Worm (Caenorhabditis elegans) whole organism, young adult: ENCODE results near the gene znf-598.

Experiments used
- B0035.1 ChIP-seq: sonication (generic microtip); optimal IDR thresholded peaks from 2 replicates; lab custom pipeline; 2016; ENCODE audit warnings: missing genetic modification characterization, mild to moderate bottlenecking, missing compliant biosample characterization, missing genotype, missing genetic modification reagents
- F23B12.7 ChIP-seq: sonication (generic microtip); optimal IDR thresholded peaks from 2 replicates; lab custom pipeline; 2017; ENCODE audit warnings: missing genetic modification characterization, mild to moderate bottlenecking, missing compliant biosample characterization, antibody characterized with exemption, moderate library complexity; ENCODE audit not compliant: insufficient read depth
- F52B5.7 ChIP-seq: sonication (generic microtip); optimal IDR thresholded peaks from 2 replicates; lab custom pipeline; 2016; ENCODE audit warnings: mild to moderate bottlenecking, missing genetic modification characterization, missing compliant biosample characterization
- F57C9.4 ChIP-seq: sonication (generic microtip); optimal IDR thresholded peaks from 2 replicates; lab custom pipeline; 2017; ENCODE audit warnings: mild to moderate bottlenecking, missing genetic modification characterization, missing compliant biosample characterization
- K12H6.12 ChIP-seq: fragments of 200-800 bp; sonication (Bioruptor generic); optimal IDR thresholded peaks from 2 replicates; lab custom pipeline; 2018; ENCODE audit warnings: mild to moderate bottlenecking, missing genetic modification characterization, missing compliant biosample characterization
- Y53G8AR.9 ChIP-seq: fragments of 200-800 bp; sonication (Bioruptor generic); conservative IDR thresholded peaks from 2 replicates; pipeline ENCODE4 v1.3.6; 2022; ENCODE audit warnings: missing genetic modification reagents, missing genetic modification characterization, missing compliant biosample characterization
- Y56A3A.18 ChIP-seq: fragments of 200-800 bp; sonication (Bioruptor generic); IDR thresholded peaks from 2 replicates; pipeline ENCODE4 v1.3.6; 2022; ENCODE audit warnings: missing genetic modification reagents, missing genetic modification characterization, missing compliant biosample characterization
- ZK185.1 ChIP-seq: sonication (generic microtip); optimal IDR thresholded peaks from 2 replicates; lab custom pipeline; 2016; ENCODE audit warnings: mild to moderate bottlenecking, missing genetic modification characterization, missing compliant biosample characterization; ENCODE audit not compliant: poor library complexity, severe bottlenecking
- akir-1 ChIP-seq: fragments of 200-800 bp; sonication (Bioruptor generic); optimal IDR thresholded peaks from 2 replicates; lab custom pipeline; 2018; ENCODE audit warnings: mild to moderate bottlenecking, missing genetic modification characterization, moderate library complexity, missing compliant biosample characterization
- attf-5 ChIP-seq: fragments of 200-800 bp; sonication (Bioruptor generic); optimal IDR thresholded peaks from 2 replicates; lab custom pipeline; 2018; ENCODE audit warnings: mild to moderate bottlenecking, missing genetic modification characterization, missing compliant biosample characterization
- bed-1 ChIP-seq: fragments of 200-800 bp; sonication (Bioruptor generic); IDR thresholded peaks from 2 replicates; pipeline ENCODE4 v1.3.6; 2022; ENCODE audit warnings: missing genetic modification reagents, missing genetic modification characterization, missing compliant biosample characterization
- ceh-27 ChIP-seq: fragments of 200-800 bp; sonication (Bioruptor generic); optimal IDR thresholded peaks from 2 replicates; lab custom pipeline; 2018; ENCODE audit warnings: mild to moderate bottlenecking, missing genetic modification characterization, moderate library complexity, missing compliant biosample characterization
- ceh-40 ChIP-seq: fragments of 200-800 bp; sonication (Bioruptor generic); IDR thresholded peaks from 2 replicates; pipeline ENCODE4 v1.3.6; 2022; ENCODE audit warnings: missing genetic modification characterization, missing compliant biosample characterization
- die-1 ChIP-seq: sonication (generic microtip); optimal IDR thresholded peaks from 2 replicates; lab custom pipeline; 2016; ENCODE audit warnings: missing genotype, mild to moderate bottlenecking, missing genetic modification characterization, missing compliant biosample characterization
- dox-1 ChIP-seq: fragments of 200-800 bp; sonication (Bioruptor generic); IDR thresholded peaks from 2 replicates; pipeline ENCODE4 v1.3.6; 2022; ENCODE audit warnings: missing genetic modification reagents, missing genetic modification characterization, missing compliant biosample characterization
- egl-18 ChIP-seq: fragments of 200-800 bp; sonication (Bioruptor generic); IDR thresholded peaks from 2 replicates; pipeline ENCODE4 v1.3.6; 2022; ENCODE audit warnings: missing genetic modification reagents, missing genetic modification characterization, missing compliant biosample characterization
- egrh-3 ChIP-seq: fragments of 200-800 bp; sonication (Bioruptor generic); IDR thresholded peaks from 2 replicates; pipeline ENCODE4 v1.3.6; 2022; ENCODE audit warnings: missing genetic modification reagents, missing genetic modification characterization, missing compliant biosample characterization
- ekl-4 ChIP-seq: fragments of 200-800 bp; sonication (Bioruptor generic); IDR thresholded peaks from 2 replicates; pipeline ENCODE4 v1.3.6; 2022; ENCODE audit warnings: missing genetic modification reagents, missing genetic modification characterization, missing compliant biosample characterization
- ets-4 ChIP-seq: fragments of 200-800 bp; sonication (Bioruptor generic); optimal IDR thresholded peaks from 2 replicates; lab custom pipeline; 2018; ENCODE audit warnings: mild to moderate bottlenecking, missing genetic modification characterization, missing compliant biosample characterization
- gei-17 ChIP-seq: fragments of 200-800 bp; sonication (Bioruptor generic); optimal IDR thresholded peaks from 2 replicates; lab custom pipeline; 2018; ENCODE audit warnings: mild to moderate bottlenecking, missing genetic modification characterization, missing compliant biosample characterization
- hlh-12 ChIP-seq: sonication (generic microtip); optimal IDR thresholded peaks from 2 replicates; lab custom pipeline; 2016; ENCODE audit warnings: missing genetic modification characterization, missing compliant biosample characterization
- hlh-26 ChIP-seq: fragments of 200-800 bp; sonication (Bioruptor generic); conservative IDR thresholded peaks from 2 replicates; pipeline ENCODE4 v1.3.6; 2022; ENCODE audit warnings: missing genetic modification reagents, missing genetic modification characterization, missing compliant biosample characterization
- hmg-1.2 ChIP-seq: fragments of 200-800 bp; sonication (Bioruptor generic); IDR thresholded peaks from 2 replicates; pipeline ENCODE4 v1.3.6; 2022; ENCODE audit warnings: missing genetic modification reagents, missing genetic modification characterization, missing compliant biosample characterization
- hmg-20 ChIP-seq: fragments of 200-800 bp; sonication (Bioruptor generic); IDR thresholded peaks from 2 replicates; pipeline ENCODE4 v1.3.6; 2022; ENCODE audit warnings: missing genetic modification reagents, missing genetic modification characterization, missing compliant biosample characterization
- lag-1 ChIP-seq: fragments of 200-800 bp; sonication (Bioruptor generic); IDR thresholded peaks from 2 replicates; pipeline ENCODE4 v1.3.6; 2022; ENCODE audit warnings: missing genetic modification reagents, missing genetic modification characterization, missing compliant biosample characterization
- lin-26 ChIP-seq: fragments of 200-800 bp; sonication (Bioruptor generic); IDR thresholded peaks from 2 replicates; pipeline ENCODE4 v1.3.6; 2022; ENCODE audit warnings: missing genetic modification reagents, missing genetic modification characterization, missing compliant biosample characterization
- lir-1 ChIP-seq: fragments of 200-800 bp; sonication (Bioruptor generic); conservative IDR thresholded peaks from 2 replicates; pipeline ENCODE4 v1.3.6; 2022; ENCODE audit warnings: missing genetic modification reagents, missing genetic modification characterization, missing compliant biosample characterization
- lsl-1 ChIP-seq: fragments of 200-800 bp; sonication (Bioruptor generic); optimal IDR thresholded peaks from 2 replicates; lab custom pipeline; 2018; ENCODE audit warnings: mild to moderate bottlenecking, missing genetic modification characterization, moderate library complexity, missing compliant biosample characterization
- madf-6 ChIP-seq: fragments of 200-800 bp; sonication (Bioruptor generic); IDR thresholded peaks from 2 replicates; pipeline ENCODE4 v1.3.6; 2022; ENCODE audit warnings: missing genetic modification reagents, missing genetic modification characterization, missing compliant biosample characterization
- madf-8 ChIP-seq: fragments of 200-800 bp; sonication (Bioruptor generic); conservative IDR thresholded peaks from 2 replicates; pipeline ENCODE4 v1.3.6; 2022; ENCODE audit warnings: missing genetic modification reagents, missing genetic modification characterization, missing compliant biosample characterization
- mcd-1 ChIP-seq: fragments of 200-800 bp; sonication (Bioruptor generic); IDR thresholded peaks from 2 replicates; pipeline ENCODE4 v1.3.6; 2022; ENCODE audit warnings: missing genetic modification reagents, missing genetic modification characterization, missing compliant biosample characterization
- nfya-2 ChIP-seq: fragments of 200-800 bp; sonication (Bioruptor generic); IDR thresholded peaks from 2 replicates; pipeline ENCODE4 v1.3.6; 2022; ENCODE audit warnings: missing genetic modification reagents, missing genetic modification characterization, missing compliant biosample characterization
- nfyb-1 ChIP-seq: fragments of 200-800 bp; sonication (Bioruptor generic); IDR thresholded peaks from 2 replicates; pipeline ENCODE4 v1.3.6; 2022; ENCODE audit warnings: missing genetic modification reagents, missing genetic modification characterization, missing compliant biosample characterization
- nhr-179 ChIP-seq: sonication (generic microtip); optimal IDR thresholded peaks from 2 replicates; lab custom pipeline; 2016; ENCODE audit warnings: mild to moderate bottlenecking, missing genetic modification characterization, missing compliant biosample characterization
- nhr-80 ChIP-seq: sonication (generic microtip); optimal IDR thresholded peaks from 2 replicates; lab custom pipeline; 2016; ENCODE audit warnings: missing genetic modification characterization, missing compliant biosample characterization
- nhr-90 ChIP-seq: sonication (generic microtip); optimal IDR thresholded peaks from 2 replicates; lab custom pipeline; 2016; ENCODE audit warnings: missing genotype, mild to moderate bottlenecking, missing genetic modification characterization, missing compliant biosample characterization
- pbrm-1 ChIP-seq: fragments of 200-800 bp; sonication (Bioruptor generic); IDR thresholded peaks from 2 replicates; pipeline ENCODE4 v1.3.6; 2022; ENCODE audit warnings: missing genetic modification reagents, missing genetic modification characterization, missing compliant biosample characterization
- sdz-38 ChIP-seq: sonication (generic microtip); optimal IDR thresholded peaks from 2 replicates; lab custom pipeline; 2016; ENCODE audit warnings: missing genotype, missing genetic modification characterization, missing compliant biosample characterization
- snpc-1.3 ChIP-seq: sonication (generic microtip); optimal IDR thresholded peaks from 2 replicates; lab custom pipeline; 2017; ENCODE audit warnings: missing genetic modification characterization, mild to moderate bottlenecking, missing compliant biosample characterization, antibody characterized with exemption, moderate library complexity, missing genotype, missing genetic modification reagents; ENCODE audit not compliant: insufficient read depth
- tbp1 ChIP-seq: fragments of 200-800 bp; sonication (Bioruptor generic); optimal IDR thresholded peaks from 2 replicates; lab custom pipeline; 2018; ENCODE audit warnings: mild to moderate bottlenecking, missing genetic modification characterization, missing compliant biosample characterization
- xnd-1 ChIP-seq: sonication (generic microtip); optimal IDR thresholded peaks from 2 replicates; lab custom pipeline; 2016; ENCODE audit warnings: missing genotype, missing genetic modification reagents, missing genetic modification characterization, missing compliant biosample characterization
- zfh-2 ChIP-seq: fragments of 200-800 bp; sonication (Bioruptor generic); conservative IDR thresholded peaks from 2 replicates; pipeline ENCODE4 v1.3.6; 2022; ENCODE audit warnings: missing genetic modification reagents, missing genetic modification characterization, missing compliant biosample characterization
- ztf-18 ChIP-seq: sonication (generic microtip); optimal IDR thresholded peaks from 2 replicates; lab custom pipeline; 2016; ENCODE audit warnings: missing genotype, mild to moderate bottlenecking, missing genetic modification characterization, missing compliant biosample characterization
- ztf-25 ChIP-seq: fragments of 200-800 bp; sonication (Bioruptor generic); IDR thresholded peaks from 2 replicates; pipeline ENCODE4 v1.3.6; 2022; ENCODE audit warnings: missing genetic modification reagents, missing genetic modification characterization, missing compliant biosample characterization
- ztf-28 ChIP-seq: fragments of 200-800 bp; sonication (Bioruptor generic); IDR thresholded peaks from 2 replicates; pipeline ENCODE4 v1.3.6; 2022; ENCODE audit warnings: missing genetic modification reagents, missing genetic modification characterization, missing compliant biosample characterization

The znf-598 gene

DNA sequence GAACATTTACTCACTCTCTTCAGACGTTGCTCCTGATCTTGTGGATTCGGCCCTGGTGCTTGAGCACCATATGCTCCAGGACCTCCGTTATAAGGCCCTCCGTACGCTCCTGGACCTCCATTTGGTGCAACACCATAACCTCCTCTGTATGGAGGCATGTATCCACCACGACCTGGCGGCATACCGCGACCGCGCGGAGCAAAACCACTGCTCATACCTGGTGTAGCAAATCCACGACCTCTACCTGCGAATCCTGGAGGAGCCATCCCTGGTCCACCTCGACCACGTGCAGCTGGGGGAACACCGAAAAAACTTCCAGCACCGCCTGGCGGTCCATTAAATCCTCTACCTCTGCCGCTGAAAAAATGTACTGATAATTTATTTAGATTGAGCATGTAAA lies 23.9 kb downstream of the znf-598 start:
- no peak for TF ChIP-seq ceh-27
- no peak for TF ChIP-seq lag-1 (GFP tag; lab: Robert Waterston, UW)
- no peak for TF ChIP-seq snpc-1.3
- peak; percentile 13 for TF ChIP-seq die-1 (tag; lab: Kevin White, UChicago)
- no peak for TF ChIP-seq ztf-28 (GFP tag; lab: Robert Waterston, UW)
- TF ChIP-seq bed-1 (GFP tag; lab: Robert Waterston, UW), result no peak
- TF ChIP-seq mcd-1 (GFP tag; lab: Robert Waterston, UW), result 0 out of 2 replicates have a peak, but pooled peaks have one; percentile 33
- TF ChIP-seq egrh-3 (GFP tag; lab: Robert Waterston, UW), result peak; percentile 47; the same call in 1 of the 2 replicates
- TF ChIP-seq Y53G8AR.9 (GFP tag; lab: Robert Waterston, UW), result no peak
- no peak for TF ChIP-seq hmg-1.2 (GFP tag; lab: Robert Waterston, UW)
- no peak for TF ChIP-seq Y56A3A.18 (GFP tag; lab: Robert Waterston, UW)
- peak; percentile 77 for TF ChIP-seq zfh-2 (GFP tag; lab: Robert Waterston, UW)
- TF ChIP-seq ZK185.1, result no peak
- TF ChIP-seq madf-8 (GFP tag; lab: Robert Waterston, UW), result no peak
- TF ChIP-seq F52B5.7, result peak; percentile 27
- no peak for TF ChIP-seq gei-17 (GFP tag; lab: Kevin White, UChicago)
- no peak for TF ChIP-seq lin-26 (GFP tag; lab: Robert Waterston, UW)
- 0 out of 2 replicates have a peak, but pooled peaks have one; percentile 19 for TF ChIP-seq madf-6 (GFP tag; lab: Robert Waterston, UW)
- no peak for TF ChIP-seq sdz-38 (tag; lab: Kevin White, UChicago)
- no peak for TF ChIP-seq tbp1 (GFP tag; lab: Kevin White, UChicago)
- TF ChIP-seq nfya-2 (GFP tag; lab: Robert Waterston, UW), result no peak
- no peak for TF ChIP-seq ets-4 (GFP tag; lab: Kevin White, UChicago)
- TF ChIP-seq, all 124 proteins: peak for 6

DNA sequence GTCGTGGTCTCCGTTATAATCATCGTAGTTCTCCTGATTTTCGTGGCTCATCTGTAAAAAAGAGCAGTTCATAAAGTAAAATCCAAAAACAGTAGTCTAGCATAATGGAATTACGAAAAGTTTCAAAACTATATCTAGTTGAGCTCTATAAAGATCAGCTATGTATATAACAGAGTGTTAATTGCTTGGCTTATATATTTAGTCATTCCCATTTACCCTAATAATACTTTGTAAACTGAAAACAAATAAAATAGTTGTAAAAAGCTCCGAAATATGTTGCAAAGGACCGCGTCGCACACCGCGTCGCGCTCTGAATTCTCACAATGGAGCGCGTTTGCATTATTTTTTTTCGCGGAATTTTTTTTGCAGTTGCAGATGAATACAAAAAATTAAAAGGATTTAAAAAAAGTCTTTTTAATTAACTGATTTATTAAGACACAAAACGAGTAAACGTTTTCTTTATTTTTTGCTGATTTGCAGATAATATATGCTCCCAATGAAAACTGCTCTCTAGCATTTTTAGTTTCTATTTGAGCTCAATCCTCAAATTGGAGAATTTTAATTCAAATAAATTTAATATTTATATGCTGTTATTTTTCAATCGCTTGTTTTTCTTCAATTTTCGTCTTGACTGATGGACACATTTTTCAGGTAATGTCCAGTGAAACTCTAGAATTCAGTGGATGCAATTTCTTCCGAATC lies 24.6 kb downstream of the znf-598 start, which contains the start of the genes tcer-1 and ZK1127.5:
Gene tcer-1 (minus strand): TSS at position 51 of the 702 bp plus-strand sequence.
Gene ZK1127.5 (plus strand): TSS at position 652 of the 702 bp plus-strand sequence.
- TF ChIP-seq ekl-4, result no peak
- TF ChIP-seq xnd-1, result no peak
- no peak for TF ChIP-seq F23B12.7
- TF ChIP-seq attf-5 (GFP tag; lab: Kevin White, UChicago), result peak; percentile 69
- TF ChIP-seq Y56A3A.18 (GFP tag; lab: Robert Waterston, UW), result no peak
- TF ChIP-seq nhr-80 (tag; lab: Kevin White, UChicago), result peak; percentile 1
- no peak for TF ChIP-seq K12H6.12 (tag; lab: Kevin White, UChicago)
- TF ChIP-seq akir-1 (GFP tag; lab: Kevin White, UChicago), result no peak
- TF ChIP-seq madf-6 (GFP tag; lab: Robert Waterston, UW), result peak; percentile 69
- no peak for TF ChIP-seq nhr-90
- TF ChIP-seq snpc-1.3, result peak; percentile 56
- peak; percentile 60 for TF ChIP-seq madf-8 (GFP tag; lab: Robert Waterston, UW)
- TF ChIP-seq egrh-3 (GFP tag; lab: Robert Waterston, UW), result no peak
- TF ChIP-seq F57C9.4, result no peak
- TF ChIP-seq ztf-25 (GFP tag; lab: Robert Waterston, UW), result no peak
- TF ChIP-seq hmg-20 (GFP tag; lab: Robert Waterston, UW), result no peak
- no peak for TF ChIP-seq ceh-40 (GFP tag; lab: Robert Waterston, UW)
- no peak for TF ChIP-seq nfyb-1
- TF ChIP-seq ztf-18, result no peak
- no peak for TF ChIP-seq die-1 (tag; lab: Kevin White, UChicago)
- TF ChIP-seq pbrm-1, result no peak; the same call in 1 of the 2 replicates
- no peak for TF ChIP-seq nhr-179 (tag; lab: Kevin White, UChicago)
- TF ChIP-seq hlh-26 (GFP tag; lab: Robert Waterston, UW), result no peak
- TF ChIP-seq sdz-38 (tag; lab: Kevin White, UChicago), result no peak
- TF ChIP-seq egl-18 (GFP tag; lab: Robert Waterston, UW), result no peak
- TF ChIP-seq tbp1 (GFP tag; lab: Kevin White, UChicago), result peak; percentile 26
- no peak for TF ChIP-seq B0035.1 (tag; lab: Kevin White, UChicago)
- no peak for TF ChIP-seq lir-1
- TF ChIP-seq dox-1 (GFP tag; lab: Robert Waterston, UW), result peak; percentile 79
- peak; percentile 65 for TF ChIP-seq lsl-1
- TF ChIP-seq hlh-12 (tag; lab: Kevin White, UChicago), result no peak
